Worm (Caenorhabditis elegans) whole organism, midembryonic: ENCODE measurements around the gene syf-2.

ENCODE experiments used
- T22C8.4 ChIP-seq: fragments of 200-800 bp; sonication (Bioruptor generic); IDR thresholded peaks from 2 replicates; pipeline ENCODE4 v1.3.6; 2022; ENCODE audit warnings: missing genetic modification characterization, missing compliant biosample characterization
- cog-1 ChIP-seq: sonication (generic microtip); optimal IDR thresholded peaks from 2 replicates; lab custom pipeline; 2016; ENCODE audit warnings: missing genetic modification characterization, missing compliant biosample characterization
- klf-2 ChIP-seq: fragments of 200-800 bp; sonication (Bioruptor generic); conservative IDR thresholded peaks from 2 replicates; pipeline ENCODE4 v1.3.6; 2022; ENCODE audit warnings: missing genetic modification reagents, missing genetic modification characterization, missing compliant biosample characterization
- med-1 ChIP-seq: sonication (generic microtip); optimal IDR thresholded peaks from 2 replicates; lab custom pipeline; 2017; ENCODE audit warnings: missing genetic modification characterization, mild to moderate bottlenecking, missing compliant biosample characterization, antibody characterized with exemption, missing genetic modification reagents; ENCODE audit not compliant: insufficient read depth
- ref-1 ChIP-seq: fragments of 200-800 bp; sonication (Bioruptor generic); conservative IDR thresholded peaks from 2 replicates; pipeline ENCODE4 v1.3.6; 2022; ENCODE audit warnings: missing genetic modification reagents, missing genetic modification characterization, missing compliant biosample characterization
- tab-1 ChIP-seq: fragments of 200-800 bp; sonication (Bioruptor generic); IDR thresholded peaks from 2 replicates; pipeline ENCODE4 v1.3.6; 2022; ENCODE audit warnings: missing genetic modification characterization, missing compliant biosample characterization
- ztf-29 ChIP-seq: fragments of 200-800 bp; sonication (Bioruptor generic); IDR thresholded peaks from 2 replicates; pipeline ENCODE4 v1.3.6; 2022; ENCODE audit warnings: missing genetic modification reagents, missing genetic modification characterization, missing compliant biosample characterization

- TF ChIP-seq T22C8.4 (GFP tag; lab: Robert Waterston, UW) (no peak), ztf-29 (GFP tag; lab: Robert Waterston, UW) (no peak), ref-1 (no peak), cog-1 (tag; lab: Kevin White, UChicago) (no peak), klf-2 (GFP tag; lab: Robert Waterston, UW) (no peak), tab-1 (GFP tag; lab: Robert Waterston, UW) (no peak), med-1 (GFP tag; lab: Kevin White, UChicago) (no peak)
Measured at ce11 chrIII:7140228-7140710, 21.6 kb downstream of the syf-2 start.
